Worm (Caenorhabditis elegans): Measurements from ENCODE around the gene C11H1.5.

DNA sequence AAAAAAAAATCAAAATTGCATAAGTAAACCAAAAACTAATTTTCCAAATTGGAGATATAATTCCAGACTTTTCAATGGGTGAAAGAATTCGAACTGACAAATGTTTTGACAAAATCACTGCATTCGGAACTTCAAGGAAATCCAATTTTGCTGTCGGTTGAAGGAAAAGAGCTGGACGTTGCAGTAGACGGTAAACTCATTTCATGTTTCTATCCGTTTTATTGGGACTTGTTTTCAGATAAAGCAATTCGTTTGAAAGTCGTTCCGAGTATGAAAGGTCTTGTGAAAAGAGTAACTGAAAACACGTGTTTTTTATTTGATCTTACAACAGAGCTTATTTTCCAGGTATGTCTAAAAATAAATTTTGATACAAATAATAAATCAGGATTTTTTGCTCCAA is 13.2 kb upstream of the C11H1.5 start:
- TF ChIP-seq hlh-30 (tag; optimal IDR thresholded peaks at IDR 0.05; ENCODE audit: insufficient read depth) (no peak), nhr-11 (tag; optimal IDR thresholded peaks at IDR 0.05) (no peak), fos-1 (tag; optimal IDR thresholded peaks at IDR 0.05) (no peak), zag-1 (tag; optimal IDR thresholded peaks at IDR 0.05) (no peak), mxl-3 (GFP tag; optimal IDR thresholded peaks at IDR 0.05) (no peak), unc-62 (GFP tag; optimal IDR thresholded peaks at IDR 0.05 in 1 of 2) (no peak), unc-62 (tag; optimal IDR thresholded peaks at IDR 0.05) (no peak), duxl-1 (tag; optimal IDR thresholded peaks at IDR 0.05; ENCODE audit: poor library complexity) (no peak), F10B5.3 (tag; optimal IDR thresholded peaks at IDR 0.05) (no peak), lin-13 (GFP tag; optimal IDR thresholded peaks at IDR 0.05) (no peak), fkh-10 (GFP tag; optimal IDR thresholded peaks at IDR 0.05) (peak; percentile 24), F37D6.2 (tag; optimal IDR thresholded peaks at IDR 0.05) (no peak)
